Worm (Caenorhabditis elegans) whole organism, dauer: ENCODE measurements around the gene F40F11.3.

Experiments
- unc-62 ChIP-seq: sonication (generic microtip); optimal IDR thresholded peaks from 2 replicates; lab custom pipeline; 2017; ENCODE audit warnings: missing biosample characterization, missing genetic modification reagents, missing genetic modification characterization

Gene F40F11.3

DNA sequence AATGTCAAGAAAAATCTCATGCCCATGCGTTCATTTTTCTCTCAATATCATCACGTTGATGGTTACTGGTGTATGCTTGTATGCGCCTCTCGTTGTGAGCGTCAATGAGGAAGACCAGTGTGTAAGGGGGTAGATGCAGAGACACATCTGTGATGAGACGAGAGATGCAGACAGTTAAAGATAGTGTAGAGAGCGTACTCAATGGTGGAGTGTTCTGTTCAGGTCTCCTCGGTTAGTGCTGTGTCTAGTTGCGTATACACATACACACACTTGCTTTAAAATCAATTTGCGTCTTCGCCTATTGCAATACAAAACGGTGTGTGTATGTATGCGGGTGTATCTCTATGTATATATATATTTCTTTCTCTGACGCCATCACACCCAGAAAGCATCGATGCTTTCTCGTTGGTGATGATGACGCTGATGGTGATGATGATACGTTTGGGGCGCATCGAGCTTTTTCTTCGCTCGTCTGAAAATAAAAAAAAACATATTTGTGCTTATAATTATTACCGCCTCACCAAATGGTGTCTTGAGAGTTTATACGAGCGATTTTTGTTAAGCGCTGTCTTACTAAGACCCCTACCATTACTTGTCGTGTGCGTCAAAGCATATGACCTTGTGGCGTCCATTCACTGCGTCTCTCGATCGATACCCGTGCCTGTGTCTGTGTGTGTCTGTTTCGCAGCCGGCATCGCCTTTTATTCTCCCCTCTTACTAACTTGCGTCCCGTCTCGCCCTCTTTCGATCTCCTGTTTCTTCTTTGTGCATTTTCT, at the start of gene F40F11.3:
Gene F40F11.3 (minus strand): TSS at position 589 of the 776 bp plus-strand sequence.
- no peak for TF ChIP-seq unc-62

ce11 chrIV:11641802-11642201, 48.0 kb upstream of the F40F11.3 start, which contains the start of gene ZK809.1:
ZK809.1 (plus strand) TSS chrIV:11642102.
- no peak for TF ChIP-seq unc-62

ce11 chrIV:11640915-11641314, 47.1 kb upstream of the F40F11.3 start, which contains the start of gene ttr-50:
ttr-50 (minus strand) TSS chrIV:11641015.
- no peak for TF ChIP-seq unc-62

ce11 chrIV:11638016-11638415, 44.2 kb upstream of the F40F11.3 start, which contains the start of gene rbm-17:
rbm-17 (plus strand) TSS chrIV:11638316.
- no peak for TF ChIP-seq unc-62

DNA sequence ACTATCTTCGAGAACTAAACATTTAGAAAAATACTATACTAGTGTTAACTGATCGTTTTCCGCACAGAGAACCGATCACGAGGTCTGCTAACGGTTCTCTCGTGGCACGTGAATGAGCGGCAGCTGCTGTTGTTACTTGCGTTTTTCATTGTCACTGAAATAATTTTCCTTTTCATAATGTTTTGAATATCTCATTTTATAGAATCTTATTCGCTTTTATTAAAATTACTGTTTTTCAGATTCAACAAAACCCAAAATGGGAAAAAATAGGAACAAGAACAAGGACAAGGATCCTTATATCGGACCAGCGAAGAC, 42.6 kb upstream of the F40F11.3 start, which contains the start of gene F58B3.6:
Gene F58B3.6 (plus strand): TSS at position 240 of the 315 bp plus-strand sequence.
- TF ChIP-seq unc-62, result no peak

DNA sequence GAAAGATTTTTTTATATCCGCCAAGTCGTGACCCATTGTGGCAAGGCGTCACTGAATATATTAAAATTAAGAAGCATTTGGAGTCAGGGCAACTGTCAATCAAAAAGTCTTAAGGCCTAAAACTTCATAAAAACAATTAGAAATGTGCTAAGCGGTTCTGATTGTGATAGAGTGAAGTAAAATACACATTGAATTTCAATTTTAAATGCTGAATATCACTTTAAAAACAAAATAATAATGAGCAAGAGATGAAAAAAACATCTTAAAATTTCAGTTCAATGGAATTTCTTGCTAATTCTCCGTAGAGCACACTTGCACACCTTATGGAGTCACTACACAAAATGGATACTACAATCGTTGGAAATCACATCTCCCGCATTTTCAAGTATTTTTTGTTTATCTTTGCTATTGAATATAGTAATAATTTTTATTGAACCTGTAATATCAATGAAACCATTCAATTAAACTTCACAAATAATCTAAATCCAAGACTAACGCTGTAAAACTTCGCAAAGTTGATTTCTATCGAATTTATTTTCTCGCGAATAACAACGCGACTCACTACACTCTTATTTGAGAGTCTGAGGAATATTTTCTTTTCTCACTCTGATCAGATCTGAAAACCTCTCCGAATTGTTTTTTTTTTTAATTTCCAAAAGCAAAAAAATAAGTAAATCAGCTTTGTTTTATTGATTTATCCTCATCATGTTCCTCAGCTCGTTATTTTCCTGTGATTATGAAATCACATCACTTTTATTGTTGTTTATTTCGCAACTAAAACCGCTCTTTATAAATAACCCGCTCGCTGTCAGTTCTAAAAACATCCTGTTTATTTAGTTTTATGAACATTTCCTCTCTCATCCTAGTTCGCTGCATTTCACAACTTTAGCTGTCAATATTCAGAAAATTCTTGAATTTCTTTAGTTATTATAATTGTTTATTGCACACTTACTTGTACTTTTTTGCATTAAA, 41.9 kb upstream of the F40F11.3 start, which contains the start of gene mars-1:
Gene mars-1 (minus strand): TSS at position 51 of the 972 bp plus-strand sequence.
- TF ChIP-seq unc-62, result no peak

DNA sequence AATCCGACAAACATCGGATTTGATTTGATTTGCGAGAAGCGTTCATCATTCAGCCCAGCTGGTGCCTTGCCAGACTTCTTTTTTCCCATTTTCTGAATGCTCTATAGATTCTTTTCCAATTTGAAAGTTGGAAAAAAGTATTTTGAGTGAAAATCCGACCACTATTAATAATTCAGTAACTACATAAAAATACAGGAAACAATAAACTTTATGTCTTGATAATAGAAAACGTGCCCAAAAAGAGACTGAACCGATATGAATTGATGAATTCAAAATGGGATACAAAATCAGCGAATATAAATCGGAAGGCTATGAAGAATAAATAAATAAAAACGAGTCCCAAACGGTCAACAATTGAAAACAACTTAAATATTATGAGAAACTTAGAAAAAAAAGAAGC, 37.9 kb upstream of the F40F11.3 start, which contains the start of gene F58B3.4:
Gene F58B3.4 (minus strand): TSS at position 101 of the 400 bp plus-strand sequence.
- TF ChIP-seq unc-62, result no peak

DNA sequence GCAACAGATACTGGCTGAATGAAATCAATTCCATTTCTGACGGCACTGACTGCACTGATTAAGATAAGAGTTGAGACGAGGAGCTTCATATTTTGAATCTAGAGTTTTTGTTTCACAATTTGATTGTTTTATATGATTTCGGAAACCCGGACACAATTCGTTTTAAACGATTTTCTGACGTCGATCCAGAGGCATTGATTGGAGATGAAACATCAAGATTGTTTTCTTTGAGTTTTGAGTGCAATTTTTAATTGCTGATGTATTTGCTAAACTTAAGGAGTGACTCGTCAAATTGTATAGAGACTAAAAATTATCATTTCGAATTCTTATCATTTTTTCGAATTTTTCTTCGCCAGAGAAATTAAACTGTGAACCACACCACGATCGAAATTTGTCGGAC, 34.0 kb upstream of the F40F11.3 start, which contains the start of gene lys-6:
Gene lys-6 (minus strand): TSS at position 101 of the 400 bp plus-strand sequence.
- TF ChIP-seq unc-62, result no peak

- TF ChIP-seq unc-62, result no peak
Measured at ce11 chrIV:11625482-11625881, 31.7 kb upstream of the F40F11.3 start, which contains the start of gene lys-5. lys-5 (minus strand) TSS chrIV:11625582.

- TF ChIP-seq unc-62, result no peak
Measured at ce11 chrIV:11623759-11624287, 30.0 kb upstream of the F40F11.3 start.

DNA sequence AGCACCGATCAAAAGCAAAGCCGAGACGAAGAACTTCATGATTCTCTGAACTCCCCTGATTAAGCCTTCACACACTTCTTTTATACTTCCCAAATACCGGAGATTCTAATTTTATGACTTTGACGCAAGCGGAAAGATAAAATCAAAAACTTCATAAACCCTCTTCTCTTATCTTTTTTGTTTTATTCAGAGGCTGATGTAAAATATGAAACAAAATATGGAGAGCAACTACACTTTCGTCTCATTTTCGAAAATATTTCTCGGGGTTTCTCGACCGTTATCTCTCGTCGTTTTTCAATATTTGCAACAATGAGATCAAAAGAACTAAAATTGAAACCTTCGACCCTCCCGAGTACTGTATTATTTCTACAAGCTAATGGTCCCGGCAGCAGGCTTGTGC, 29.3 kb upstream of the F40F11.3 start, which contains the start of gene lys-4:
Gene lys-4 (minus strand): TSS at position 115 of the 400 bp plus-strand sequence.
- no peak for TF ChIP-seq unc-62

DNA sequence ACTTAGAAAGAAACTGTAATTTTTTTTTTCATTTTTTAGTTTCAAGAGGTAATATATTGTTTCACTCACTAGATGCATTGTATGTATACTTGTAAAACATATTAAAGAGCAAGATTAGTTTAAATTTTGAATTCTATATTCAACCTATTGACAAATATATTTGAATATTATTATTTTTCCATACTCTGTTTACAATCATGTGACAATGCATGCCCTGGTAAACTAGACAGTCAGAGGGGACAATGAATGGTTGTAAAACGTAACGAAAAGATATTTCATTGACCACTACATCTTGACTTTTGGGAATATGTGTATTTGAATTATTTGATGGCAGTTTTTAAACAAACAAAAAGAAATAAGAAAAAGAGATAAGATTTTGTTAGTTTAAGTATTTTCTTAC, 28.5 kb upstream of the F40F11.3 start:
- TF ChIP-seq unc-62, result no peak

ce11 chrIV:11620909-11621308, 27.1 kb upstream of the F40F11.3 start, which contains the start of gene dsl-5:
dsl-5 (minus strand) TSS chrIV:11621009.
- no peak for TF ChIP-seq unc-62

DNA sequence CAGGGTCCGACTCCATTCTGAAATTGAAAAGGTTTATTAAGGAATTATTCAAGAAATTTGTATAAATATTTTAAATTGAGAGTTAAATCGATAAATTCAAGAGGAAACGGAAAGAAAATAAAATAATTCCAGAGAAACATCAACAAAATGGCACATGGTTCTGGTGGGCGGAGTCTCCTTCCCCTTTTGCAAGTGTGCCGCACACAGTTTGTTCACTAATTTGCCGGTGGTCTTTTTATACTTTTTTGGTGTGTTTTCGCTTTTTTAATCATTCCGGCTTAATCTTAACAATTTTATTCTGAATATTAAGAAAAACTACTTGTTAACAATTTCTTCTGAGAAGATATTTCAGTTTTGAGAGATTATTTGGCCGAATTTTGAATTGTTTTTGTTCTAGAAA, 11.1 kb upstream of the F40F11.3 start, which contains the start of the genes ragc-1 and Y24F12A.1:
Gene ragc-1 (minus strand): TSS at position 25 of the 400 bp plus-strand sequence.
Gene Y24F12A.1 (plus strand): TSS at position 346 of the 400 bp plus-strand sequence.
- TF ChIP-seq unc-62, result no peak

DNA sequence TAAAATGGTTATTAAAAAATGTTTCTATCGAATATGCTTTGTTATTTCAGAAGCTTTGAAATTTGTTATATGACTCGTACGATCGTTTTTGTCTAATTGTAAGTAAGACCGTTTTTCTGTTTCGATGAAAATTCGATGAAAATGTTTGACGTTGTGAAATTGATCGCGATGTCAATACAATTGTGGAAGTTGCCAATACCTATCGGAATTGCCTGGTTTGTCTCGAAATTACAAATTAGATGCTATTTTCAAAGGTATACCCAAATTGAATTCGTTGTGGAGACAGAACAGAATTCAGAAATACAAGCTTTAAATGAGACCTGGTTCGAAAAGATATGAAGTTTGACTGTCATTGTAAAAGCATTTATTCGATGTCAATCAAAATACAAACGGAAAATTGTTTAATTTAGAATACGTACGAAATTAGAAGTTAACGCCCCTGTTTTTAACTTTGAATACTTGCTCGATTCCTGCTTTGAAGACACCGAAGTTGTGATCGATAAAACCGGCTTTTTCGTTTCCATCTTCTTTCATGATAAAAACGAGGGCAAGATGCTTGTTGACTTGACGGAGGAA, 9.6 kb upstream of the F40F11.3 start:
- no peak for TF ChIP-seq unc-62
